Fruit fly (Drosophila melanogaster) whole organism, adult: ENCODE results near the gene Shc.

Source experiments
- CG11617 ChIP-seq: fragments of 200-800 bp; sonication (Bioruptor generic); optimal IDR thresholded peaks from 2 replicates; lab custom pipeline; 2017; ENCODE audit warnings: mild to moderate bottlenecking, missing biosample characterization, missing genetic modification reagents, missing genetic modification characterization
- CG12768 ChIP-seq: fragments of 200-800 bp; sonication (Bioruptor generic); optimal IDR thresholded peaks from 2 replicates; lab custom pipeline; 2017; ENCODE audit warnings: missing biosample characterization, missing genetic modification characterization, mild to moderate bottlenecking, moderate library complexity, missing genetic modification reagents
- CG14711 ChIP-seq: fragments of 200-800 bp; sonication (Bioruptor generic); optimal IDR thresholded peaks from 2 replicates; lab custom pipeline; 2018; ENCODE audit warnings: missing biosample characterization, mild to moderate bottlenecking, missing genetic modification characterization, moderate library complexity
- CG1620 ChIP-seq: fragments of 200-800 bp; sonication (Bioruptor generic); optimal IDR thresholded peaks from 2 replicates; lab custom pipeline; 2016; ENCODE audit warnings: missing biosample characterization, missing genetic modification characterization
- CG33017 ChIP-seq: fragments of 200-800 bp; sonication (Bioruptor generic); optimal IDR thresholded peaks from 2 replicates; lab custom pipeline; 2018; ENCODE audit warnings: missing biosample characterization, mild to moderate bottlenecking, missing genetic modification characterization, moderate library complexity
- CG5204 ChIP-seq: fragments of 200-800 bp; sonication (Bioruptor generic); optimal IDR thresholded peaks from 2 replicates; lab custom pipeline; 2016; ENCODE audit warnings: missing biosample characterization, missing genetic modification characterization
- CG7045 ChIP-seq: fragments of 200-800 bp; sonication (Bioruptor generic); optimal IDR thresholded peaks from 2 replicates; lab custom pipeline; 2017; ENCODE audit warnings: missing biosample characterization, mild to moderate bottlenecking, missing genetic modification characterization
- CG7101 ChIP-seq: fragments of 200-800 bp; sonication (Bioruptor generic); optimal IDR thresholded peaks from 2 replicates; lab custom pipeline; 2018; ENCODE audit warnings: missing biosample characterization, mild to moderate bottlenecking, missing genetic modification characterization, moderate library complexity
- Clk ChIP-seq: fragments of 200-800 bp; sonication (Bioruptor generic); optimal IDR thresholded peaks from 2 replicates; lab custom pipeline; 2017; ENCODE audit warnings: missing biosample characterization, missing genetic modification characterization
- Crg-1 ChIP-seq: fragments of 200-800 bp; sonication (Bioruptor generic); optimal IDR thresholded peaks from 2 replicates; lab custom pipeline; 2016; ENCODE audit warnings: missing biosample characterization, missing genetic modification characterization
- Hr96 ChIP-seq: fragments of 200-800 bp; sonication (Bioruptor generic); optimal IDR thresholded peaks from 2 replicates; lab custom pipeline; 2016; ENCODE audit warnings: missing biosample characterization, missing genetic modification characterization
- Mnt ChIP-seq: fragments of 200-800 bp; sonication (Bioruptor generic); optimal IDR thresholded peaks from 2 replicates; lab custom pipeline; 2016; ENCODE audit warnings: missing biosample characterization, mild to moderate bottlenecking, missing genetic modification characterization
- bab1 ChIP-seq: fragments of 200-800 bp; sonication (Bioruptor generic); optimal IDR thresholded peaks from 3 replicates; lab custom pipeline; 2019; ENCODE audit warnings: missing biosample characterization, mild to moderate bottlenecking, missing genetic modification characterization, moderate library complexity
- cic ChIP-seq: fragments of 200-800 bp; sonication (Bioruptor generic); optimal IDR thresholded peaks from 2 replicates; lab custom pipeline; 2017; ENCODE audit warnings: missing biosample characterization, mild to moderate bottlenecking, missing genetic modification characterization, moderate library complexity
- cnc ChIP-seq, 2 experiments: fragments of >200 bp; optimal IDR thresholded peaks; 2 replicates each; lab custom pipeline; 2017
- kay ChIP-seq: fragments of 200-800 bp; sonication (Bioruptor generic); peaks from one replicate; lab custom pipeline; 2016; ENCODE audit warnings: missing biosample characterization, missing genetic modification characterization, borderline replicate concordance
- ovo ChIP-seq: fragments of 200-800 bp; sonication (Bioruptor generic); optimal IDR thresholded peaks from 2 replicates; lab custom pipeline; 2016; ENCODE audit warnings: missing biosample characterization, missing genetic modification characterization
- pad ChIP-seq: fragments of 200-800 bp; sonication (Bioruptor generic); optimal IDR thresholded peaks from 3 replicates; lab custom pipeline; 2017; ENCODE audit warnings: missing biosample characterization, missing genetic modification characterization, mild to moderate bottlenecking, moderate library complexity, missing genetic modification reagents
- tj ChIP-seq: fragments of 200-800 bp; sonication (Bioruptor generic); optimal IDR thresholded peaks from 3 replicates; lab custom pipeline; 2017; ENCODE audit warnings: missing biosample characterization, mild to moderate bottlenecking, missing genetic modification characterization, moderate library complexity
- toe ChIP-seq: fragments of 200-800 bp; sonication (Bioruptor generic); optimal IDR thresholded peaks from 2 replicates; lab custom pipeline; 2016; ENCODE audit warnings: missing biosample characterization, missing genetic modification characterization

Gene Shc

DNA sequence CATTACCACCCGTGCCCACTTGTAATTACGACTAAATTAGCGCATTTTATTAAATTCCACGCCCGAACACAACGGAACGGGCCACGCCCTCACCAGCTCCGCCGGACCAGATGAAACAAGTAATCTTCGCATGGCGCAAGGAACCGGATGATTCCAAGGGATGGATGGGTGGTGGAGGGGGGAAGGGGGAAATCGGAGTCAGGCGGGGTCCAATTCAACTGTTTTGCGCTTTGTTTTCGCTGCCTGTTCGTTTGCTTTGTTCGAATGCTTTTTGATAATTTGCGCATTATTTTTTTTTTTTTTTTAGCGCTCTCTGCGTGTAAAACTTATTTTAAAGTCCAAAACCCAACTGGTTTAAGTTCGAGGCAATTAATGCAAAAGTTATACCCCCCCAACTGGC is 30.1 kb upstream of the Shc start:
- TF ChIP-seq pad (GFP tag; lab: Kevin White, UChicago) (no peak), tj (GFP tag; lab: Kevin White, UChicago) (peak; percentile 37), cic (GFP tag; lab: Kevin White, UChicago) (no peak)

DNA sequence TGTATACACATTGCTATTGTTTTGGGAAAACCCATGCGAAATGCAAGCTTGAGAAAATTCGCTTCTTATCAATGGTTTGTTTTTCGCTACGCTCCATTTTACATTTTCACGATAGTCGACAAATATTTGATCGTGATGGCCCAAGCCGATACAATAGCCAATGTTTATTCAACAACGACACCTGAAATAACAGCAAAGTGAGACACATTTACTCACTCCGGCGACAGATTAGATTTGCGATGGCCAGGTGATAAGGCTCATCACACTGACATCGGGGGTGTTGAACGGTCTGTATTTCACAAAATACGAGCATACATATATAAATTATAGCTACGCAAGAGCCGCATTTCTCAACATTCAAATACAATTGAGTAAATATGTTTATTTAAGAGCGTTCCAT is 29.7 kb upstream of the Shc start:
- TF ChIP-seq CG33017 (tag; lab: Kevin White, UChicago) (peak; percentile 76), kay (peak; percentile 92), CG1620 (GFP tag; lab: Kevin White, UChicago) (peak; percentile 69), Clk (GFP tag; lab: Kevin White, UChicago) (peak; percentile 72), bab1 (GFP tag; lab: Kevin White, UChicago) (peak; percentile 57), cnc (optimal IDR thresholded peaks at IDR 0.05; lab: Kevin White, UChicago) (no peak), CG11617 (GFP tag; lab: Kevin White, UChicago) (peak; percentile 72), CG7045 (GFP tag; lab: Kevin White, UChicago) (peak; percentile 92), CG5204 (GFP tag; lab: Kevin White, UChicago) (no peak), ovo (GFP tag; lab: Kevin White, UChicago) (peak; percentile 93), tj (GFP tag; lab: Kevin White, UChicago) (no peak), Hr96 (GFP tag; lab: Kevin White, UChicago) (no peak), pad (GFP tag; lab: Kevin White, UChicago) (peak; percentile 74), cic (GFP tag; lab: Kevin White, UChicago) (peak; percentile 92), toe (GFP tag; lab: Kevin White, UChicago) (peak; percentile 36), CG7101 (tag; lab: Kevin White, UChicago) (peak; percentile 88), CG14711 (tag; lab: Kevin White, UChicago) (peak; percentile 68), Mnt (peak; percentile 77), Crg-1 (GFP tag; lab: Kevin White, UChicago) (peak; percentile 86), CG12768 (GFP tag; lab: Kevin White, UChicago) (peak; percentile 94)

DNA sequence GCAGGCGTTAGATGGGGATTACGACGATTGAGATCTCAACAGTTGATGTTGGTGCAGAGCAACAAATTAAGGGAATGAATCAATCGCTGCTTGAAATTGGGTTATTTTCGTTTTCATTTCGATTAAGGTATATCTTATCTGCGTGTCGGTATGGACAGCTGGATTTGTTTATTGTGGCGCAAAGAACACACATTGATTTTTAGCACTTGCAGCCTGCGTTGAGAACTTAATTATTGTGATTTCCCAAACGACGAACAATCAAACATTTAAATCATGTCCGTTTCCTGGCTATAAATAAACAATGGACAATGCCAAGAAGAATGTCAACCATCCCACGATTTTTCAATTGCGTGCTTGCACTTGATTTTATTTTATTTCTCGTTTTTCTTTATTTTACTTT is 28.8 kb upstream of the Shc start:
- TF ChIP-seq CG14711 (tag; lab: Kevin White, UChicago) (no peak), CG5204 (GFP tag; lab: Kevin White, UChicago) (no peak), Clk (GFP tag; lab: Kevin White, UChicago) (no peak), CG12768 (GFP tag; lab: Kevin White, UChicago) (no peak), bab1 (GFP tag; lab: Kevin White, UChicago) (no peak), kay (no peak), toe (GFP tag; lab: Kevin White, UChicago) (no peak), CG7045 (GFP tag; lab: Kevin White, UChicago) (no peak), Mnt (no peak), ovo (GFP tag; lab: Kevin White, UChicago) (no peak), cnc (optimal IDR thresholded peaks at IDR 0.05; lab: Kevin White, UChicago) (no peak), cic (GFP tag; lab: Kevin White, UChicago) (no peak)

DNA sequence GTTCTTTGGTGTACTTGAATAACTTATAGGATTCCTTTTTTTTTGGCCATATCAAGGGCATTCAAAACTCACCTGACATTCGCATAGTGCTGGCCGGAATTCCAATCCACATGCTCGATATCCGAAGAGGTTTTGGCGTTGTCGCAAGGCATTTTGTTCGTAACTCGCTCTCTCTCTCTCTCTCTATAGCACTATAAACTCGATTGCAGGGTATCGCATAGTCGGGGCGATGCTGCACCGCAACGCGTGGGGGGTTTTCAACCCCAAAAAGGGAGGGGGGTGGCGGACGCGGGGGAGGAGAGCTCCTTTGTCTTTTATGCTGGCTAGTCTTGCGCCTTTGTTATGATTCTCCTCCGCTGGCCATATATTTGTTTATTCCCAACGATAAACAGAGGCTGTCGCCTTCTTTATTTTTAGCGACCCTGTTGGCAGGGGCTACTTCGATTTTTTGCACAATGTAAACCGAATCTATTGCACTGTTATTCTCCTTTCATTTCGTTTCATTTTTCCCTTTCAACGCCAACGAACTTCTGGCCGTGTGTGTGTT is 28.3 kb upstream of the Shc start:
- peak; percentile 45 for TF ChIP-seq CG7045 (GFP tag; lab: Kevin White, UChicago)
- no peak for TF ChIP-seq pad (GFP tag; lab: Kevin White, UChicago)

DNA sequence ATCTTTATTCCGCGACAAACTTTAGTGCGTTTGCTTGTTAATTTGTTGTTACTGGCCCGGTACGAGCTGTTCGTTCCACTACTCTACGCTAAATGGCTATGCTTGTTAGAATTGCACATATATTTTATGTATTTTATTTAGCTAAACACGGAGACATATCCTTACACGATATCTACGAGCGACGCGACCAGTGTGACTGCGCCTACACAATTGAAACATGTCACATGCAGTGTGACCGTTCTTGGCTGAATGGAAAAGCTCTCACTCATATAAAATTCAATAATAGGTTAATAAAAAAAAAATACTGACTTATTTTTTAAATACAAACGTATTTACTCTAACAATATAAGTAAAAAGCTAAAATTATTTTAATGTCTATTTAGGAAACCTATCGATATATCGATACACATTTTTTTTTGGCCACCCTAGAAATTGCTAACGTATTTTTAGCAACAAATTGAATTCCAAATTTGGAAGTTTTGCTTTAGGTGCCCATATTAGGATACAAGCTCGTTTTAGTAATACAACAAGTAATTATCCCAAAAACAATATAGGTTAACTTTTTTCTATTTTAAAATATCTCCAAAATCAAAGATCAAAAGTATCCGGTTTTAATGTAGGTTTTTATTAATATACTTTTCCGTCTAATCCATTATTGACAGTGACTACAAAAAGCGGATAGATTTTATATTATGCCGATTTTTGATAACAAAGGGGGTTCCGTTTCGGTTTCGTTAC is 27.6 kb upstream of the Shc start, which contains the start of gene CG4080:
Gene CG4080, minus strand, starts transcription at position 215 of the 738 bp plus-strand sequence.
- TF ChIP-seq CG7101 (tag; lab: Kevin White, UChicago): peak; percentile 37
- no peak for TF ChIP-seq CG7045 (GFP tag; lab: Kevin White, UChicago)
- TF ChIP-seq ovo (GFP tag; lab: Kevin White, UChicago): peak; percentile 39
- TF ChIP-seq kay: peak; percentile 98
- no peak for TF ChIP-seq CG12768 (GFP tag; lab: Kevin White, UChicago)
- no peak for TF ChIP-seq cnc (optimal IDR thresholded peaks at IDR 0.05; lab: Kevin White, UChicago)
- no peak for TF ChIP-seq tj (GFP tag; lab: Kevin White, UChicago)
- TF ChIP-seq CG11617 (GFP tag; lab: Kevin White, UChicago): peak; percentile 76
- no peak for TF ChIP-seq pad (GFP tag; lab: Kevin White, UChicago)
- TF ChIP-seq Clk (GFP tag; lab: Kevin White, UChicago): no peak
- TF ChIP-seq Crg-1 (GFP tag; lab: Kevin White, UChicago): peak; percentile 33
- peak; percentile 43 for TF ChIP-seq CG14711 (tag; lab: Kevin White, UChicago)
- peak; percentile 49 for TF ChIP-seq CG33017 (tag; lab: Kevin White, UChicago)
- peak; percentile 63 for TF ChIP-seq Mnt
- no peak for TF ChIP-seq CG5204 (GFP tag; lab: Kevin White, UChicago)
- TF ChIP-seq toe (GFP tag; lab: Kevin White, UChicago): no peak
- TF ChIP-seq CG1620 (GFP tag; lab: Kevin White, UChicago): peak; percentile 49
- peak; percentile 38 for TF ChIP-seq cic (GFP tag; lab: Kevin White, UChicago)
- TF ChIP-seq bab1 (GFP tag; lab: Kevin White, UChicago): peak; percentile 42
- no peak for TF ChIP-seq Hr96 (GFP tag; lab: Kevin White, UChicago)

DNA sequence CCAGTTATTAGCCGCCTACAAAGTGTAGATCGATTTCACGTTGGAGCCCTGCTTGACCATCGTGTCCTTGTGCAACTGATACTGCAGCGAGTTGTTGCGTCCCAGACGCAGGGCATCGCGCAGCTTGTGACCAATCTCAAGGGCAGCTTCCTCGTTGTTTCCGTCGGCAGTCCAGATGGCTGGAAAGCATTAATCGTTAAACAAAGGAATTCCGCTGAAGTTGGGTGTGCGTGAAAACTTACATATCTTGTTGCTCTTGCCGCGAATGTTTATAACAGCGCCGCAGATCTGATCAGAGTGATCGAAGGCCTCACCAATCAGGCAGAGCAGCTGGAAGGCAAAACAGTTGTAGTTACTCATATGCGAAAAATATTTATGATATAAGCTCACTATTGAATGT is 27.0 kb upstream of the Shc start:
- TF ChIP-seq CG5204 (GFP tag; lab: Kevin White, UChicago) (no peak), toe (GFP tag; lab: Kevin White, UChicago) (no peak), Crg-1 (GFP tag; lab: Kevin White, UChicago) (no peak), kay (no peak), tj (GFP tag; lab: Kevin White, UChicago) (no peak), CG12768 (GFP tag; lab: Kevin White, UChicago) (no peak), cic (GFP tag; lab: Kevin White, UChicago) (no peak), Clk (GFP tag; lab: Kevin White, UChicago) (no peak), CG11617 (GFP tag; lab: Kevin White, UChicago) (no peak), CG7045 (GFP tag; lab: Kevin White, UChicago) (no peak), CG14711 (tag; lab: Kevin White, UChicago) (no peak), CG33017 (tag; lab: Kevin White, UChicago) (no peak), bab1 (GFP tag; lab: Kevin White, UChicago) (no peak)
